Fruit fly (Drosophila melanogaster) whole organism, embryonic: ENCODE results near the gene Muc26B.

Source experiments
- Adf1 ChIP-seq: fragments of 200-800 bp; sonication (Bioruptor generic); IDR thresholded peaks from 2 replicates; pipeline ENCODE4 v1.3.6; 2022; ENCODE audit warnings: missing biosample characterization, missing genetic modification characterization
- Asciz ChIP-seq: fragments of 200-800 bp; sonication (Bioruptor generic); optimal IDR thresholded peaks from 2 replicates; lab custom pipeline; 2017; ENCODE audit warnings: missing biosample characterization, mild to moderate bottlenecking, missing genetic modification characterization, missing genetic modification reagents
- B-H2 ChIP-seq: fragments of 200-800 bp; sonication (Bioruptor generic); optimal IDR thresholded peaks from 2 replicates; lab custom pipeline; 2018; ENCODE audit warnings: missing biosample characterization, mild to moderate bottlenecking, missing genetic modification characterization
- BEAF-32 ChIP-seq: fragments of 200-800 bp; sonication (Bioruptor generic); optimal IDR thresholded peaks from 3 replicates; lab custom pipeline; 2017; ENCODE audit warnings: missing biosample characterization, missing genetic modification characterization, mild to moderate bottlenecking, moderate library complexity, missing genetic modification reagents
- BtbVII ChIP-seq: fragments of 200-800 bp; sonication (Bioruptor generic); optimal IDR thresholded peaks from 3 replicates; lab custom pipeline; 2017; ENCODE audit warnings: missing biosample characterization, mild to moderate bottlenecking, missing genetic modification characterization
- CG10147 ChIP-seq: fragments of 200-800 bp; sonication (Bioruptor generic); optimal IDR thresholded peaks from 2 replicates; lab custom pipeline; 2019; ENCODE audit warnings: missing biosample characterization, mild to moderate bottlenecking, missing genetic modification characterization, moderate library complexity
- CG12104 ChIP-seq: fragments of 200-800 bp; sonication (Bioruptor generic); optimal IDR thresholded peaks from 3 replicates; lab custom pipeline; 2016; ENCODE audit warnings: missing biosample characterization, missing genetic modification characterization
- CG15514 ChIP-seq: fragments of 200-800 bp; sonication (Bioruptor generic); optimal IDR thresholded peaks from 3 replicates; lab custom pipeline; 2017; ENCODE audit warnings: missing biosample characterization, missing genetic modification characterization, mild to moderate bottlenecking, moderate library complexity, missing genetic modification reagents
- CG17361 ChIP-seq: fragments of 200-800 bp; sonication (Bioruptor generic); IDR thresholded peaks from 3 replicates; pipeline ENCODE4 v1.3.6; 2022; ENCODE audit warnings: missing biosample characterization, missing genetic modification characterization
- CG1792 ChIP-seq: fragments of 200-800 bp; sonication (Bioruptor generic); optimal IDR thresholded peaks from 2 replicates; lab custom pipeline; 2016; ENCODE audit warnings: missing biosample characterization, missing genetic modification characterization
- CG18262 ChIP-seq: fragments of 200-800 bp; optimal IDR thresholded peaks from 3 replicates; lab custom pipeline; 2019; ENCODE audit warnings: missing biosample characterization, mild to moderate bottlenecking, missing genetic modification characterization, moderate library complexity
- CG1832 ChIP-seq: fragments of 200-800 bp; sonication (Bioruptor generic); optimal IDR thresholded peaks from 2 replicates; lab custom pipeline; 2017; ENCODE audit warnings: missing biosample characterization, mild to moderate bottlenecking, missing genetic modification characterization, inconsistent platforms
- CG18764 ChIP-seq: fragments of 200-800 bp; sonication (Bioruptor generic); optimal IDR thresholded peaks from 3 replicates; lab custom pipeline; 2016; ENCODE audit warnings: missing biosample characterization, missing genetic modification characterization
- CG3407 ChIP-seq: fragments of 200-800 bp; sonication (Bioruptor generic); optimal IDR thresholded peaks from 2 replicates; lab custom pipeline; 2018; ENCODE audit warnings: missing biosample characterization, mild to moderate bottlenecking, missing genetic modification characterization
- CG34422 ChIP-seq: fragments of 200-800 bp; sonication (Bioruptor generic); IDR thresholded peaks from 3 replicates; pipeline ENCODE4 v1.3.6; 2022; ENCODE audit warnings: missing biosample characterization, missing genetic modification characterization
- CG6791 ChIP-seq: fragments of 200-800 bp; sonication (Bioruptor generic); IDR thresholded peaks from 3 replicates; pipeline ENCODE4 v1.3.6; 2022; ENCODE audit warnings: missing biosample characterization, missing genetic modification characterization; ENCODE audit not compliant: partially characterized antibody
- CG8281 ChIP-seq: fragments of 200-800 bp; sonication (Bioruptor generic); optimal IDR thresholded peaks from 2 replicates; lab custom pipeline; 2018; ENCODE audit warnings: missing biosample characterization, mild to moderate bottlenecking, missing genetic modification characterization, moderate library complexity
- CG9797 ChIP-seq: fragments of 200-800 bp; sonication (Bioruptor generic); optimal IDR thresholded peaks from 3 replicates; lab custom pipeline; 2018; ENCODE audit warnings: missing biosample characterization, mild to moderate bottlenecking, missing genetic modification characterization
- Dad ChIP-seq: fragments of 200-800 bp; sonication (Bioruptor generic); optimal IDR thresholded peaks from 3 replicates; lab custom pipeline; 2016; ENCODE audit warnings: missing biosample characterization, missing genetic modification characterization
- Dp ChIP-seq: fragments of 200-800 bp; sonication (Bioruptor generic); optimal IDR thresholded peaks from 2 replicates; lab custom pipeline; 2018; ENCODE audit warnings: missing biosample characterization, mild to moderate bottlenecking, missing genetic modification characterization, moderate library complexity
- E2f1 ChIP-seq: fragments of 200-800 bp; sonication (Bioruptor generic); IDR thresholded peaks from 2 replicates; pipeline ENCODE4 v1.3.6; 2022; ENCODE audit warnings: missing biosample characterization, missing genetic modification characterization
- Hr51 ChIP-seq, 2 experiments: fragments of 200-800 bp; sonication (Bioruptor generic); optimal IDR thresholded peaks; 2 replicates in 1 of 2; 3 replicates in 1 of 2; lab custom pipeline; 2016 to 2018; ENCODE audit warnings: missing biosample characterization in 2 of 2, missing genetic modification characterization in 2 of 2, mild to moderate bottlenecking in 1 of 2, moderate library complexity in 1 of 2
- Meics ChIP-seq: fragments of 200-800 bp; sonication (Bioruptor generic); optimal IDR thresholded peaks from 2 replicates; lab custom pipeline; 2017; ENCODE audit warnings: missing biosample characterization, mild to moderate bottlenecking, missing genetic modification characterization
- Myb ChIP-seq: fragments of 200-800 bp; sonication (Bioruptor generic); optimal IDR thresholded peaks from 2 replicates; lab custom pipeline; 2016; ENCODE audit warnings: missing biosample characterization, missing genetic modification characterization
- Nf-YB ChIP-seq: fragments of 200-800 bp; sonication (Bioruptor generic); optimal IDR thresholded peaks from 3 replicates; lab custom pipeline; 2019; ENCODE audit warnings: missing biosample characterization, mild to moderate bottlenecking, missing genetic modification characterization, moderate library complexity
- Oaz ChIP-seq: fragments of 200-800 bp; sonication (Bioruptor generic); IDR thresholded peaks from 2 replicates; pipeline ENCODE4 v1.3.6; 2022; ENCODE audit warnings: missing biosample characterization, missing genetic modification characterization
- Poxn ChIP-seq: fragments of 200-800 bp; sonication (Bioruptor generic); IDR thresholded peaks from 2 replicates; pipeline ENCODE4 v1.3.6; 2022; ENCODE audit warnings: missing biosample characterization, missing genetic modification characterization
- Scr ChIP-seq: fragments of 200-800 bp; sonication (Bioruptor generic); IDR thresholded peaks from 2 replicates; pipeline ENCODE4 v1.3.6; 2022; ENCODE audit warnings: missing biosample characterization, missing genetic modification characterization; ENCODE audit not compliant: partially characterized antibody
- Sry-β ChIP-seq: fragments of 200-800 bp; sonication (Bioruptor generic); optimal IDR thresholded peaks from 2 replicates; lab custom pipeline; 2018; ENCODE audit warnings: missing biosample characterization, mild to moderate bottlenecking, missing genetic modification characterization, moderate library complexity
- TFAM ChIP-seq: fragments of 200-800 bp; sonication (Bioruptor generic); optimal IDR thresholded peaks from 2 replicates; lab custom pipeline; 2017; ENCODE audit warnings: missing biosample characterization, missing genetic modification characterization, inconsistent platforms
- exex ChIP-seq: fragments of 200-800 bp; sonication (Bioruptor generic); optimal IDR thresholded peaks from 4 replicates; lab custom pipeline; 2018; ENCODE audit warnings: missing biosample characterization, mild to moderate bottlenecking, missing genetic modification characterization, moderate library complexity
- eyg ChIP-seq: fragments of 200-800 bp; sonication (Bioruptor generic); optimal IDR thresholded peaks from 3 replicates; lab custom pipeline; 2016; ENCODE audit warnings: missing biosample characterization, missing genetic modification characterization
- fd96Cb ChIP-seq: fragments of 200-800 bp; sonication (Bioruptor generic); optimal IDR thresholded peaks from 2 replicates; lab custom pipeline; 2018; ENCODE audit warnings: missing biosample characterization, mild to moderate bottlenecking, missing genetic modification characterization, moderate library complexity
- her ChIP-seq: fragments of 200-800 bp; sonication (Bioruptor generic); optimal IDR thresholded peaks from 2 replicates; lab custom pipeline; 2016; ENCODE audit warnings: missing biosample characterization, missing genetic modification characterization
- ken ChIP-seq: fragments of 200-800 bp; sonication (Bioruptor generic); IDR thresholded peaks from 3 replicates; pipeline ENCODE4 v1.3.6; 2022; ENCODE audit warnings: missing biosample characterization, missing genetic modification characterization
- org-1 ChIP-seq: fragments of 200-800 bp; sonication (Bioruptor generic); optimal IDR thresholded peaks from 2 replicates; lab custom pipeline; 2017; ENCODE audit warnings: missing biosample characterization, missing genetic modification characterization
- p53 ChIP-seq: fragments of 200-800 bp; sonication (Bioruptor generic); optimal IDR thresholded peaks from 2 replicates; lab custom pipeline; 2016; ENCODE audit warnings: missing biosample characterization, missing genetic modification characterization
- row ChIP-seq: fragments of 200-800 bp; sonication (Bioruptor generic); IDR thresholded peaks from 3 replicates; pipeline ENCODE4 v1.3.6; 2022; ENCODE audit warnings: missing biosample characterization, missing genetic modification characterization
- sqz ChIP-seq: fragments of 200-800 bp; sonication (Bioruptor generic); optimal IDR thresholded peaks from 3 replicates; lab custom pipeline; 2018; ENCODE audit warnings: missing biosample characterization, mild to moderate bottlenecking, missing genetic modification characterization
- stwl ChIP-seq: fragments of 200-800 bp; sonication (Bioruptor generic); optimal IDR thresholded peaks from 3 replicates; lab custom pipeline; 2018; ENCODE audit warnings: missing biosample characterization, mild to moderate bottlenecking, missing genetic modification characterization, moderate library complexity
- toy ChIP-seq: fragments of 200-800 bp; sonication (Bioruptor generic); IDR thresholded peaks from 2 replicates; pipeline ENCODE4 v1.3.6; 2022; ENCODE audit warnings: missing biosample characterization, missing genetic modification characterization
- trem ChIP-seq: fragments of 200-800 bp; optimal IDR thresholded peaks from 3 replicates; lab custom pipeline; 2019; ENCODE audit warnings: missing biosample characterization, mild to moderate bottlenecking, missing genetic modification characterization, moderate library complexity
- trh ChIP-seq: fragments of 200-800 bp; sonication (Bioruptor generic); optimal IDR thresholded peaks from 2 replicates; lab custom pipeline; 2016; ENCODE audit warnings: missing biosample characterization, missing genetic modification characterization
- wdn ChIP-seq: fragments of 200-800 bp; sonication (Bioruptor generic); IDR thresholded peaks from 2 replicates; pipeline ENCODE4 v1.3.6; 2022; ENCODE audit warnings: missing biosample characterization, missing genetic modification characterization
- zen ChIP-seq: fragments of 200-800 bp; sonication (Bioruptor generic); optimal IDR thresholded peaks from 3 replicates; lab custom pipeline; 2018; ENCODE audit warnings: missing biosample characterization, mild to moderate bottlenecking, missing genetic modification characterization, moderate library complexity

The Muc26B gene

DNA sequence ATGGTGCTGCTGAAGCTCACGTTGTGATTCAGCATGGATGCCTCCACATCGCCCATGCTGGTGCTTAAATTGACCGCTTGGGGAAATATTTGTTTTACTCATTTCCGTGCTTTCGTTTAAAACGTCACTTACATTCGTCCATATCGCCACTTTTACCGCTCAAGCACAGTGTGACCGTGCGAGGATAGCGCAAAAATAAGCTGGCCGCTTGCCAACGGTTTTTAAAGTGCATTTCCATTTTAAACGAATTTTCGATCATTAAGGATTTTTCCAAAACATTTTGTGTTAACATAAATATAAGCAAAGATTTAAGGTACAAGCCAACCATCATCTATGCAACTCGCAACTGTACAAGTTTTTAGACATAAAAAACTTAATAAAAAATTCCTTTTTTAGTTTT is 24.3 kb upstream of the Muc26B start, which contains the start of gene WDR79 (continued):
- no peak for TF ChIP-seq eyg (GFP tag; lab: Kevin White, UChicago)
- TF ChIP-seq row (GFP tag; lab: Robert Waterston, UW), result peak; percentile 45; the same call in 2 of the 3 replicates
- TF ChIP-seq Asciz (GFP tag; lab: Kevin White, UChicago), result no peak
- no peak for TF ChIP-seq Oaz
- no peak for TF ChIP-seq org-1 (GFP tag; lab: Kevin White, UChicago)
- no peak for TF ChIP-seq sqz (GFP tag; lab: Kevin White, UChicago)
- no peak for TF ChIP-seq CG10147 (GFP tag; lab: Kevin White, UChicago)
- no peak for TF ChIP-seq BtbVII (GFP tag; lab: Kevin White, UChicago)
- no peak for TF ChIP-seq Adf1
- no peak for TF ChIP-seq Sry-β (GFP tag; lab: Kevin White, UChicago)
- TF ChIP-seq Nf-YB (GFP tag; lab: Kevin White, UChicago), result no peak
- peak; percentile 79 for TF ChIP-seq Myb (GFP tag; lab: Kevin White, UChicago)
- no peak for TF ChIP-seq p53 (GFP tag; lab: Kevin White, UChicago)
- no peak for TF ChIP-seq CG17361
- TF ChIP-seq BEAF-32 (GFP tag; lab: Kevin White, UChicago), result peak; percentile 12
- TF ChIP-seq CG9797 (GFP tag; lab: Kevin White, UChicago), result peak; percentile 73
- peak; percentile 68 for TF ChIP-seq Dp (GFP tag; lab: Kevin White, UChicago)
- TF ChIP-seq Hr51 (GFP tag; optimal IDR thresholded peaks at IDR 0.05; lab: Kevin White, UChicago), result no peak
- TF ChIP-seq zen (tag; lab: Kevin White, UChicago), result peak; percentile 25
- no peak for TF ChIP-seq Dad (GFP tag; lab: Kevin White, UChicago)
- TF ChIP-seq CG12104 (GFP tag; lab: Kevin White, UChicago), result no peak

DNA sequence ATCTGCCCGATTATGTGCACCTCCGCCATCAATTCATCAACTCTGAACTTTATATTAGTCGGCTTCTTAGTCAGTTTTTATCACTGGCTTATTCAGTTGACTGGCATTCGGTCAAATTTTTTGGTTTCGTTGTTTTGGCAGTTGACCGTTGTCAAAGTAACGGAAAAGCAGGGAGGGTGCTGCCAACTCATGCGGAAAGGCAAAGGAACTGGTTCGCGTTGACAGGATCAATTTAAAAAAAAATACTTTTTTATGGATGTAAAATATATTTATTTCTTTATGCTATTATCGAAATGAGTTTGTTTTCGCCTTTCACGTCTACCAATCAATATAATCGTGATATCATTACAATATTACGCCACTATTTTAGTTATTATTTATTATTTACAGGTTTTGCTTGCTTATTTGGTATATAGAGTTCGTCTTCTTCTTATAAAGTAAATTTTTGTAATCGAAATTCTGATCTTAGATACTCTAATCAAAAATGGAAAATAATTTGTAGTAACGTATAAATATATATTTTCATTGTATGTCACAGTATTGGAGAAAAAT is 21.2 kb upstream of the Muc26B start, which contains the start of the genes B9d2, tctn and CG9222:
Gene B9d2 (minus strand): TSS at position 130 of the 552 bp plus-strand sequence.
Gene tctn (minus strand): TSS at position 130 of the 552 bp plus-strand sequence.
Gene CG9222 (plus strand): TSS at position 502 of the 552 bp plus-strand sequence.
- TF ChIP-seq stwl (tag; lab: Kevin White, UChicago) (peak; percentile 84), Myb (GFP tag; lab: Kevin White, UChicago) (peak; percentile 35), toy (no peak), trem (tag; lab: Kevin White, UChicago) (peak; percentile 98), CG15514 (GFP tag; lab: Kevin White, UChicago) (peak; percentile 95)

DNA sequence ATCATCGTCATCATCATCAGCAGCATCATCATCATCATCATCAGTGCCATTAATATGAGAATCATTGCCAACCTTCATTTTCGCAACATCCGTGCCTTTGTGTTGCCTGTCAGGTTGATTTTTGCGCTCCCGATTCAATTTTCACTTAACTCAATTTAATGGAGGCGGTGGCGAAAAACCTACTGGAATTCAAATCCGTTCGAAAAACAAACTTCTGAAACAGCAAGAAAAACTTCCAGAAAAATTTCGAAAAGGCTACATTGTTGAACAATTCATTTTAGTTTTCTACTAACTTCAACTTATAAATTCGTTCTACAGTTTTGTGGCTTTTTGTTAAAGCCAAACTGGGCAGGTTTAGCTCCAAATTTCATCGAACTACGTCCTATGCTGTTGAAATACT is 12.7 kb upstream of the Muc26B start, which contains the start of gene CG13991:
Gene CG13991 (plus strand): TSS at position 301 of the 400 bp plus-strand sequence.
- TF ChIP-seq CG34422 (GFP tag; lab: Robert Waterston, UW), result no peak
- no peak for TF ChIP-seq Oaz
- no peak for TF ChIP-seq CG6791 (GFP tag; lab: Robert Waterston, UW)
- TF ChIP-seq CG8281 (tag; lab: Kevin White, UChicago), result no peak
- no peak for TF ChIP-seq E2f1 (GFP tag; lab: Robert Waterston, UW)
- no peak for TF ChIP-seq her (GFP tag; lab: Kevin White, UChicago)
- no peak for TF ChIP-seq CG1832 (GFP tag; lab: Kevin White, UChicago)

DNA sequence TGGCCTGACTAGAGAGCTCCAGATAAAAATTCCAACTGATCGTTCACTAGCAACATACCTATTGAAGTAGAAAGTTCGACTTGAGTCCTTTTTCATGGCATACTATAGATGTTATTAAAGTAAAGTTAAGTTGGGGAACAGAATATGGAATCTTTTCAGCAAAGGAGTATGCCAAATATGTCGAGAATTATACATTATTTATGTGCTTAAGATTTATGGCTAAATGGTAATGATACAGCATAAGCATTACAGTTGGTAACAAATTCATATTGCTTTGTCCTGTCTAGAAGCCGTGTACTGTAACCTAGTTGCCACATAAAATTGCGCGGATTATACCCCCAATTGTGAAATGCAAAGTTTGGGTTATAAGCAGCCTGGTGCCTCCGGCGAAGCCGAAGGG is 3.3 kb downstream of the Muc26B start, which contains the start of gene CG31639:
Gene CG31639 (minus strand): TSS at position 101 of the 400 bp plus-strand sequence.
- TF ChIP-seq CG3407 (GFP tag; lab: Kevin White, UChicago) (no peak), CG9797 (GFP tag; lab: Kevin White, UChicago) (no peak), TFAM (GFP tag; lab: Kevin White, UChicago) (no peak), wdn (GFP tag; lab: Robert Waterston, UW) (no peak), CG18262 (tag; lab: Kevin White, UChicago) (no peak), B-H2 (no peak), trh (GFP tag; lab: Kevin White, UChicago) (no peak), CG1792 (GFP tag; lab: Kevin White, UChicago) (no peak), Scr (no peak), ken (no peak), fd96Cb (tag; lab: Kevin White, UChicago) (no peak), exex (no peak), CG18764 (GFP tag; lab: Kevin White, UChicago) (no peak), Poxn (GFP tag; lab: Robert Waterston, UW) (no peak), Meics (GFP tag; lab: Kevin White, UChicago) (no peak)
